Fruit fly (Drosophila melanogaster) whole organism, embryonic: ENCODE measurements around the gene CG17652.

Experiments
- Asciz ChIP-seq: fragments of 200-800 bp; sonication (Bioruptor generic); optimal IDR thresholded peaks from 2 replicates; lab custom pipeline; 2017; ENCODE audit warnings: missing biosample characterization, mild to moderate bottlenecking, missing genetic modification characterization, missing genetic modification reagents
- Bgb ChIP-seq: fragments of 200-800 bp; sonication (Bioruptor generic); IDR thresholded peaks from 2 replicates; pipeline ENCODE4 v1.3.6; 2022; ENCODE audit warnings: missing biosample characterization, missing genetic modification characterization; ENCODE audit not compliant: partially characterized antibody
- CG12659 ChIP-seq: fragments of 200-800 bp; sonication (Bioruptor generic); optimal IDR thresholded peaks from 3 replicates; lab custom pipeline; 2017; ENCODE audit warnings: mild to moderate bottlenecking, missing biosample characterization, missing genetic modification reagents, missing genetic modification characterization
- CG12942 ChIP-seq: fragments of 200-800 bp; sonication (Bioruptor generic); optimal IDR thresholded peaks from 3 replicates; lab custom pipeline; 2016; ENCODE audit warnings: missing biosample characterization, missing genetic modification characterization
- CG14710 ChIP-seq: fragments of 200-800 bp; sonication (Bioruptor generic); optimal IDR thresholded peaks from 3 replicates; lab custom pipeline; 2019; ENCODE audit warnings: missing biosample characterization, mild to moderate bottlenecking, missing genetic modification characterization, moderate library complexity
- CG14860 ChIP-seq: fragments of 200-800 bp; sonication (Bioruptor generic); IDR thresholded peaks from 3 replicates; pipeline ENCODE4 v1.3.6; 2022; ENCODE audit warnings: missing biosample characterization, missing genetic modification characterization; ENCODE audit not compliant: partially characterized antibody
- CG17328 ChIP-seq: fragments of 200-800 bp; sonication (Bioruptor generic); IDR thresholded peaks from 2 replicates; pipeline ENCODE4 v1.3.6; 2022; ENCODE audit warnings: missing biosample characterization, missing genetic modification characterization
- CG17829 ChIP-seq: fragments of 200-800 bp; optimal IDR thresholded peaks from 2 replicates; lab custom pipeline; 2019; ENCODE audit warnings: missing biosample characterization, mild to moderate bottlenecking, missing genetic modification characterization, moderate library complexity
- CG2116 ChIP-seq: fragments of 200-800 bp; sonication (Bioruptor generic); optimal IDR thresholded peaks from 3 replicates; lab custom pipeline; 2018; ENCODE audit warnings: missing biosample characterization, mild to moderate bottlenecking, missing genetic modification characterization
- CG2129 ChIP-seq: fragments of 200-800 bp; sonication (Bioruptor generic); IDR thresholded peaks from 2 replicates; pipeline ENCODE4 v1.3.6; 2022; ENCODE audit warnings: missing biosample characterization, missing genetic modification characterization; ENCODE audit not compliant: partially characterized antibody
- CG30431 ChIP-seq: fragments of 200-800 bp; sonication (Bioruptor generic); optimal IDR thresholded peaks from 2 replicates; lab custom pipeline; 2017; ENCODE audit warnings: missing biosample characterization, missing genetic modification characterization
- CG31224 ChIP-seq: fragments of 200-800 bp; sonication (Bioruptor generic); IDR thresholded peaks from 2 replicates; pipeline ENCODE4 v1.3.6; 2022; ENCODE audit warnings: missing biosample characterization, missing genetic modification characterization
- CG31441 ChIP-seq: fragments of 200-800 bp; sonication (Bioruptor generic); IDR thresholded peaks from 2 replicates; pipeline ENCODE4 v1.3.6; 2022; ENCODE audit warnings: missing biosample characterization, missing genetic modification characterization
- CG4707 ChIP-seq: fragments of 200-800 bp; sonication (Bioruptor generic); optimal IDR thresholded peaks from 2 replicates; lab custom pipeline; 2018; ENCODE audit warnings: missing biosample characterization, mild to moderate bottlenecking, missing genetic modification characterization, moderate library complexity
- CG5245 ChIP-seq: fragments of 200-800 bp; sonication (Bioruptor generic); optimal IDR thresholded peaks from 3 replicates; lab custom pipeline; 2016; ENCODE audit warnings: missing biosample characterization, missing genetic modification characterization
- CG6813 ChIP-seq: fragments of 200-800 bp; sonication (Bioruptor generic); optimal IDR thresholded peaks from 2 replicates; lab custom pipeline; 2017; ENCODE audit warnings: missing biosample characterization, missing genetic modification characterization, mild to moderate bottlenecking, moderate library complexity, missing genetic modification reagents
- CG7357 ChIP-seq: fragments of 200-800 bp; sonication (Bioruptor generic); IDR thresholded peaks from 3 replicates; pipeline ENCODE4 v1.3.6; 2022; ENCODE audit warnings: missing biosample characterization, missing genetic modification characterization
- CG7928 ChIP-seq: fragments of 200-800 bp; sonication (Bioruptor generic); optimal IDR thresholded peaks from 2 replicates; lab custom pipeline; 2017; ENCODE audit warnings: missing biosample characterization, mild to moderate bottlenecking, missing genetic modification characterization
- CTCF ChIP-seq: fragments of 200-800 bp; sonication (Bioruptor generic); optimal IDR thresholded peaks from 2 replicates; lab custom pipeline; 2017; ENCODE audit warnings: missing biosample characterization, mild to moderate bottlenecking, missing genetic modification characterization, moderate library complexity
- CoRest ChIP-seq: fragments of 200-800 bp; sonication (Bioruptor generic); optimal IDR thresholded peaks from 3 replicates; lab custom pipeline; 2018; ENCODE audit warnings: missing biosample characterization, mild to moderate bottlenecking, missing genetic modification characterization, moderate library complexity
- Ets97D ChIP-seq: fragments of 200-800 bp; sonication (Bioruptor generic); optimal IDR thresholded peaks from 3 replicates; lab custom pipeline; 2016; ENCODE audit warnings: missing biosample characterization, missing genetic modification characterization
- Fer1 ChIP-seq: fragments of 200-800 bp; sonication (Bioruptor generic); optimal IDR thresholded peaks from 2 replicates; lab custom pipeline; 2017; ENCODE audit warnings: missing biosample characterization, mild to moderate bottlenecking, missing genetic modification characterization
- MBD-R2 ChIP-seq: fragments of 200-800 bp; sonication (Bioruptor generic); IDR thresholded peaks from 2 replicates; pipeline ENCODE4 v1.3.6; 2022; ENCODE audit warnings: missing biosample characterization, missing genetic modification characterization
- MESR4 ChIP-seq: fragments of 200-800 bp; sonication (Bioruptor generic); optimal IDR thresholded peaks from 2 replicates; lab custom pipeline; 2018; ENCODE audit warnings: missing biosample characterization, mild to moderate bottlenecking, missing genetic modification characterization, moderate library complexity
- NFAT ChIP-seq: fragments of 200-800 bp; sonication (Bioruptor generic); IDR thresholded peaks from 2 replicates; pipeline ENCODE4 v1.3.6; 2022; ENCODE audit warnings: missing biosample characterization, missing genetic modification characterization
- Sry-β ChIP-seq: fragments of 200-800 bp; sonication (Bioruptor generic); optimal IDR thresholded peaks from 2 replicates; lab custom pipeline; 2018; ENCODE audit warnings: missing biosample characterization, mild to moderate bottlenecking, missing genetic modification characterization, moderate library complexity
- Sry-δ ChIP-seq: fragments of 200-800 bp; sonication (Bioruptor generic); optimal IDR thresholded peaks from 2 replicates; lab custom pipeline; 2016; ENCODE audit warnings: missing biosample characterization, missing genetic modification characterization
- Xbp1 ChIP-seq: fragments of 200-800 bp; sonication (Bioruptor generic); optimal IDR thresholded peaks from 3 replicates; lab custom pipeline; 2016; ENCODE audit warnings: missing biosample characterization, mild to moderate bottlenecking, missing genetic modification characterization
- al ChIP-seq: fragments of 200-800 bp; sonication (Bioruptor generic); IDR thresholded peaks from 2 replicates; pipeline ENCODE4 v1.3.6; 2022; ENCODE audit warnings: missing biosample characterization, missing genetic modification characterization
- bbx ChIP-seq: fragments of 200-800 bp; sonication (Bioruptor generic); IDR thresholded peaks from 2 replicates; pipeline ENCODE4 v1.3.6; 2022; ENCODE audit warnings: missing biosample characterization, missing genetic modification characterization; ENCODE audit not compliant: partially characterized antibody
- bcd ChIP-seq: fragments of 200-800 bp; sonication (Bioruptor generic); optimal IDR thresholded peaks from 2 replicates; lab custom pipeline; 2017; ENCODE audit warnings: missing biosample characterization, mild to moderate bottlenecking, missing genetic modification characterization
- cas ChIP-seq: fragments of 200-800 bp; sonication (Bioruptor generic); IDR thresholded peaks from 2 replicates; pipeline ENCODE4 v1.3.6; 2022; ENCODE audit warnings: missing biosample characterization, missing genetic modification characterization
- chm ChIP-seq: fragments of 200-800 bp; sonication (Bioruptor generic); IDR thresholded peaks from 2 replicates; pipeline ENCODE4 v1.3.6; 2022; ENCODE audit warnings: missing biosample characterization, missing genetic modification characterization
- crp ChIP-seq, 2 experiments: fragments of 200-800 bp; sonication (Bioruptor generic); optimal IDR thresholded peaks; 2 replicates in 1 of 2; 3 replicates in 1 of 2; lab custom pipeline; 2017; ENCODE audit warnings: missing biosample characterization in 2 of 2, missing genetic modification characterization in 2 of 2, mild to moderate bottlenecking in 1 of 2, moderate library complexity in 1 of 2
- fd64A ChIP-seq: fragments of 200-800 bp; sonication (Bioruptor generic); optimal IDR thresholded peaks from 3 replicates; lab custom pipeline; 2018; ENCODE audit warnings: missing biosample characterization, mild to moderate bottlenecking, missing genetic modification characterization
- gsb ChIP-seq: fragments of 200-800 bp; sonication (Bioruptor generic); IDR thresholded peaks from 2 replicates; pipeline ENCODE4 v1.3.6; 2022; ENCODE audit warnings: missing biosample characterization, missing genetic modification characterization
- hb ChIP-seq: fragments of 200-800 bp; sonication (Bioruptor generic); IDR thresholded peaks from 3 replicates; pipeline ENCODE4 v1.3.6; 2022; ENCODE audit warnings: missing biosample characterization, missing genetic modification characterization; ENCODE audit not compliant: partially characterized antibody
- hbn ChIP-seq: fragments of 200-800 bp; sonication (Bioruptor generic); IDR thresholded peaks from 2 replicates; pipeline ENCODE4 v1.3.6; 2022; ENCODE audit warnings: missing biosample characterization, missing genetic modification characterization; ENCODE audit not compliant: partially characterized antibody
- jigr1 ChIP-seq: fragments of 200-800 bp; sonication (Bioruptor generic); IDR thresholded peaks from 3 replicates; pipeline ENCODE4 v1.3.6; 2022; ENCODE audit warnings: missing biosample characterization, missing genetic modification characterization
- ken ChIP-seq: fragments of 200-800 bp; sonication (Bioruptor generic); IDR thresholded peaks from 3 replicates; pipeline ENCODE4 v1.3.6; 2022; ENCODE audit warnings: missing biosample characterization, missing genetic modification characterization
- lola ChIP-seq, 3 experiments: fragments of >200 bp in 2 of 3; fragments of 200-800 bp in 1 of 3; sonication (Bioruptor generic) in 1 of 3; optimal IDR thresholded peaks; 2 replicates each; lab custom pipeline; 2017 to 2019; ENCODE audit warnings: missing biosample characterization in 3 of 3, missing genetic modification characterization in 3 of 3, mild to moderate bottlenecking in 1 of 3, moderate library complexity in 1 of 3
- mld ChIP-seq: fragments of 200-800 bp; sonication (Bioruptor generic); IDR thresholded peaks from 3 replicates; pipeline ENCODE4 v1.3.6; 2022; ENCODE audit warnings: missing biosample characterization, missing genetic modification characterization; ENCODE audit not compliant: partially characterized antibody
- nerfin-1 ChIP-seq: fragments of 200-800 bp; sonication (Bioruptor generic); optimal IDR thresholded peaks from 3 replicates; lab custom pipeline; 2019; ENCODE audit warnings: missing biosample characterization, mild to moderate bottlenecking, missing genetic modification characterization, moderate library complexity
- nerfin-2 ChIP-seq: fragments of 200-800 bp; sonication (Bioruptor generic); IDR thresholded peaks from 2 replicates; pipeline ENCODE4 v1.3.6; 2022; ENCODE audit warnings: missing biosample characterization, missing genetic modification characterization; ENCODE audit not compliant: partially characterized antibody
- oc ChIP-seq: fragments of 200-800 bp; sonication (Bioruptor generic); optimal IDR thresholded peaks from 2 replicates; lab custom pipeline; 2018; ENCODE audit warnings: missing biosample characterization, mild to moderate bottlenecking, missing genetic modification characterization, moderate library complexity
- onecut ChIP-seq: fragments of 200-800 bp; sonication (Bioruptor generic); IDR thresholded peaks from 2 replicates; pipeline ENCODE4 v1.3.6; 2022; ENCODE audit warnings: missing biosample characterization, missing genetic modification characterization
- sens ChIP-seq: fragments of 200-800 bp; sonication (Bioruptor generic); peaks from one replicate; lab custom pipeline; 2016; ENCODE audit warnings: missing biosample characterization, missing genetic modification characterization
- toy ChIP-seq: fragments of 200-800 bp; sonication (Bioruptor generic); IDR thresholded peaks from 2 replicates; pipeline ENCODE4 v1.3.6; 2022; ENCODE audit warnings: missing biosample characterization, missing genetic modification characterization
- unc-4 ChIP-seq: fragments of 200-800 bp; sonication (Bioruptor generic); IDR thresholded peaks from 2 replicates; pipeline ENCODE4 v1.3.6; 2022; ENCODE audit warnings: missing biosample characterization, missing genetic modification characterization; ENCODE audit not compliant: partially characterized antibody
- vvl ChIP-seq: fragments of 200-800 bp; sonication (Bioruptor generic); IDR thresholded peaks from 2 replicates; pipeline ENCODE4 v1.3.6; 2022; ENCODE audit warnings: missing biosample characterization, missing genetic modification characterization

CG17652 gene

DNA sequence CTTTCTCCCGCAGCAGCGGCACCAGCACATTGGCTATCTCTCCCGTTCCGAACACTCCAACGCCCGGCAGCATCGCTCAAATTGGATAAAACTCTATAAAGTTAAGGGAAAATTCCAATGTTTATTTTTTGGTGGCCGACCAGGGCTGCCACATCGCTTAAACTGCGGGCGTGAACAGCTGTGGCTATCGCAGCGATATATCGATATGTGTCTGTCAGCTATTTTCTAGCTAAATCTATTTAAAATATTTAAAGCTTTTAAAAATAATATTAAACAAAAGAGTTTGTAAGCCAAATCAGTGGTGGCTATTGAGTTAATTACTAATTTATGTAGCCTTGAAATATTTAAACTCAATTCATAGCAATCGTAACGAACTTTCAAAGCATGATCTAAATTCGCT, 19.8 kb upstream of the CG17652 start, which contains the start of the genes CG17712 and CG17648 (continued):
- TF ChIP-seq CTCF (GFP tag; lab: Kevin White, UChicago): no peak
- TF ChIP-seq MBD-R2 (GFP tag; lab: Robert Waterston, UW): peak; percentile 98
- peak; percentile 84 for TF ChIP-seq Bgb
- TF ChIP-seq MESR4 (GFP tag; lab: Kevin White, UChicago): peak; percentile 59
- peak; percentile 16 for TF ChIP-seq CG14710 (tag; lab: Kevin White, UChicago)
- TF ChIP-seq gsb (GFP tag; lab: Robert Waterston, UW): no peak
- TF ChIP-seq NFAT (GFP tag; lab: Robert Waterston, UW): peak; percentile 38; the same call in 1 of the 2 replicates
- TF ChIP-seq CG2116 (GFP tag; lab: Kevin White, UChicago): peak; percentile 21
- TF ChIP-seq CoRest (tag; lab: Kevin White, UChicago): no peak
- no peak for TF ChIP-seq CG7357
- no peak for TF ChIP-seq CG31224
- no peak for TF ChIP-seq chm (GFP tag; lab: Robert Waterston, UW)
- 0 out of 2 replicates have a peak, but pooled peaks have one; percentile 19 for TF ChIP-seq al (GFP tag; lab: Robert Waterston, UW)
- TF ChIP-seq onecut (GFP tag; lab: Robert Waterston, UW): no peak
- TF ChIP-seq CG14860 (GFP tag; lab: Robert Waterston, UW): peak; percentile 64
- peak; percentile 51 for TF ChIP-seq CG2129 (GFP tag; lab: Robert Waterston, UW)
- no peak for TF ChIP-seq Fer1
- TF ChIP-seq CG7928 (GFP tag; lab: Kevin White, UChicago): peak; percentile 83
- TF ChIP-seq CG17328 (GFP tag; lab: Robert Waterston, UW): 0 out of 2 replicates have a peak, but pooled peaks have one; percentile 17
- TF ChIP-seq nerfin-1 (tag; lab: Kevin White, UChicago): peak; percentile 15
- no peak for TF ChIP-seq lola (GFP tag; optimal IDR thresholded peaks at IDR 0.05; lab: Kevin White, UChicago)
- TF ChIP-seq hbn: peak; percentile 80
- TF ChIP-seq CG30431 (GFP tag; lab: Kevin White, UChicago): no peak
- no peak for TF ChIP-seq bcd (GFP tag; lab: Kevin White, UChicago)
- 0 out of 2 replicates have a peak, but pooled peaks have one; percentile 19 for TF ChIP-seq CG31441 (GFP tag; lab: Robert Waterston, UW)
- TF ChIP-seq CG17829 (tag; lab: Kevin White, UChicago): peak; percentile 9
- no peak for TF ChIP-seq CG4707
- TF ChIP-seq sens (GFP tag; lab: Kevin White, UChicago): peak; percentile 58
- TF ChIP-seq Ets97D (GFP tag; lab: Kevin White, UChicago): peak; percentile 27
- TF ChIP-seq hb (GFP tag; lab: Robert Waterston, UW): 0 out of 3 replicates have a peak, but pooled peaks have one; percentile 26
- peak; percentile 45; the same call in 1 of the 3 replicates for TF ChIP-seq jigr1 (GFP tag; lab: Robert Waterston, UW)
- TF ChIP-seq nerfin-2: peak; percentile 56
- TF ChIP-seq vvl (GFP tag; lab: Robert Waterston, UW): 0 out of 2 replicates have a peak, but pooled peaks have one; percentile 16
- no peak for TF ChIP-seq Asciz (GFP tag; lab: Kevin White, UChicago)
- peak; percentile 31 to 90 for TF ChIP-seq crp (GFP tag; optimal IDR thresholded peaks at IDR 0.05; lab: Kevin White, UChicago)
- TF ChIP-seq CG5245 (GFP tag; lab: Kevin White, UChicago): no peak
- no peak for TF ChIP-seq toy
- TF ChIP-seq CG12659 (GFP tag; lab: Kevin White, UChicago): no peak
- TF ChIP-seq Sry-β (GFP tag; lab: Kevin White, UChicago): peak; percentile 82
- peak; percentile 83 for TF ChIP-seq unc-4 (GFP tag; lab: Robert Waterston, UW)
- peak; percentile 87 for TF ChIP-seq bbx (GFP tag; lab: Robert Waterston, UW)
- no peak for TF ChIP-seq CG12942 (GFP tag; lab: Kevin White, UChicago)
- TF ChIP-seq Xbp1: no peak
- no peak for TF ChIP-seq fd64A (GFP tag; lab: Kevin White, UChicago)
- TF ChIP-seq Sry-δ (GFP tag; lab: Kevin White, UChicago): peak; percentile 62
- no peak for TF ChIP-seq CG6813
- no peak for TF ChIP-seq ken (GFP tag; lab: Robert Waterston, UW)
- TF ChIP-seq mld (GFP tag; lab: Robert Waterston, UW): peak; percentile 60; the same call in 1 of the 3 replicates
- no peak for TF ChIP-seq oc (tag; lab: Kevin White, UChicago)
- no peak for TF ChIP-seq cas (GFP tag; lab: Robert Waterston, UW)
